ENCODE assay signal across 3 worm cellular contexts in genomic region chrII:14705215-14705614, ce11.
TF ChIP-seq lines count a peak whose summit lies in the region.

TSS of gene C09F9.2 (plus strand) at chrII:14705515.

TF ChIP-seq in whole organism, L4 larva, 104 proteins besides CTCF, POLR2A, EP300 and RAD21:
- TF ChIP-seq zfp-3 (GFP tag; conservative IDR thresholded peaks at IDR 0.05; lab: Robert Waterston, UW) (no peak), nhr-10 (tag; optimal IDR thresholded peaks at IDR 0.05; lab: Kevin White, UChicago) (no peak), aha-1 (tag; lab: Kevin White, UChicago) (peak; percentile 85), D1046.2 (GFP tag; IDR thresholded peaks at IDR 0.05; lab: Robert Waterston, UW) (no peak), tag-97 (GFP tag; IDR thresholded peaks at IDR 0.05; lab: Robert Waterston, UW) (no peak), lin-13 (GFP tag; optimal IDR thresholded peaks at IDR 0.05; lab: Kevin White, UChicago) (no peak)

TF ChIP-seq in whole organism, early embryonic, 17 proteins besides CTCF, POLR2A, EP300 and RAD21:
- TF ChIP-seq sea-1 (GFP tag; conservative IDR thresholded peaks at IDR 0.05; lab: Robert Waterston, UW): no peak
- TF ChIP-seq ceh-36 (tag; optimal IDR thresholded peaks at IDR 0.05; lab: Kevin White, UChicago): peak; percentile 0
TF ChIP-seq in whole organism, early embryonic: peak in this region for 1.

TF ChIP-seq in whole organism, young adult, 124 proteins besides CTCF, POLR2A, EP300 and RAD21:
- peak; percentile 24; the same call in 1 of the 2 replicates for TF ChIP-seq zfh-2 (GFP tag; conservative IDR thresholded peaks at IDR 0.05; lab: Robert Waterston, UW)
- no peak for TF ChIP-seq ekl-4 (GFP tag; IDR thresholded peaks at IDR 0.05; lab: Robert Waterston, UW)
